Worm (Caenorhabditis elegans) whole organism, L2 larva: ENCODE measurements around the gene Y57A10C.11.

Source experiments
- C34F6.9 ChIP-seq: fragments of 150-350 bp; optimal IDR thresholded peaks from 2 replicates; lab custom pipeline; 2014; ENCODE audit warnings: missing biosample characterization, missing genetic modification characterization
- F13H6.1 ChIP-seq: sonication (generic microtip); optimal IDR thresholded peaks from 2 replicates; lab custom pipeline; 2016; ENCODE audit warnings: missing genetic modification characterization, missing compliant biosample characterization
- R02D3.7 ChIP-seq: fragments of 150-350 bp; optimal IDR thresholded peaks from 2 replicates; lab custom pipeline; 2014; ENCODE audit warnings: missing biosample characterization, missing genetic modification characterization
- Y55F3AM.14 ChIP-seq: fragments of 200-800 bp; sonication (Bioruptor generic); optimal IDR thresholded peaks from 2 replicates; lab custom pipeline; 2018; ENCODE audit warnings: mild to moderate bottlenecking, missing genetic modification characterization, missing compliant biosample characterization
- alr-1 ChIP-seq: fragments of 150-350 bp; optimal IDR thresholded peaks from 2 replicates; lab custom pipeline; 2014; ENCODE audit warnings: missing biosample characterization, missing genetic modification characterization
- aly-2 ChIP-seq: fragments of 150-350 bp; optimal IDR thresholded peaks from 2 replicates; lab custom pipeline; 2014; ENCODE audit warnings: missing biosample characterization, missing genetic modification characterization
- ama-1 ChIP-seq: fragments of 150-350 bp; optimal IDR thresholded peaks from 2 replicates; lab custom pipeline; 2018; ENCODE audit warnings: inconsistent platforms
- ceh-16 ChIP-seq: fragments of 150-350 bp; optimal IDR thresholded peaks from 2 replicates; lab custom pipeline; 2014; ENCODE audit warnings: missing biosample characterization, missing genetic modification characterization
- dmd-4 ChIP-seq: sonication (generic microtip); optimal IDR thresholded peaks from 2 replicates; lab custom pipeline; 2017; ENCODE audit warnings: missing biosample characterization, missing genetic modification characterization
- egl-27 ChIP-seq: sonication (generic microtip); optimal IDR thresholded peaks from 3 replicates; lab custom pipeline; 2017; ENCODE audit warnings: missing biosample characterization, missing genetic modification reagents, missing genetic modification characterization
- elt-1 ChIP-seq: fragments of 150-350 bp; optimal IDR thresholded peaks from 2 replicates; lab custom pipeline; 2014; ENCODE audit warnings: missing biosample characterization, missing genetic modification characterization
- elt-3 ChIP-seq: sonication (generic microtip); optimal IDR thresholded peaks from 2 replicates; lab custom pipeline; 2017; ENCODE audit warnings: missing biosample characterization, missing genetic modification characterization
- fos-1 ChIP-seq: fragments of 150-350 bp; optimal IDR thresholded peaks from 2 replicates; lab custom pipeline; 2014; ENCODE audit warnings: missing biosample characterization, missing genetic modification characterization
- lin-11 ChIP-seq: fragments of 150-350 bp; sonication (generic microtip); optimal IDR thresholded peaks from 2 replicates; lab custom pipeline; 2014; ENCODE audit warnings: missing biosample characterization, missing genetic modification characterization, inconsistent platforms, mixed read lengths
- lin-13 ChIP-seq: fragments of 150-350 bp; optimal IDR thresholded peaks from 2 replicates; lab custom pipeline; 2014; ENCODE audit warnings: missing biosample characterization, missing genetic modification reagents, missing genetic modification characterization
- lsy-2 ChIP-seq, 2 experiments: fragments of 150-350 bp in 1 of 2; sonication (generic microtip) in 1 of 2; optimal IDR thresholded peaks; 2 replicates each; lab custom pipeline; 2014 to 2017; ENCODE audit warnings: missing biosample characterization in 2 of 2, missing genetic modification characterization in 2 of 2
- mab-5 ChIP-seq: fragments of 150-350 bp; optimal IDR thresholded peaks from 2 replicates; lab custom pipeline; 2014; ENCODE audit warnings: missing biosample characterization, missing genetic modification characterization
- mbf-1 ChIP-seq: sonication (generic microtip); optimal IDR thresholded peaks from 2 replicates; lab custom pipeline; 2017; ENCODE audit warnings: missing biosample characterization, missing genetic modification characterization
- mdl-1 ChIP-seq, 2 experiments: fragments of 150-350 bp in 1 of 2; sonication (generic microtip) in 1 of 2; optimal IDR thresholded peaks; 2 replicates each; lab custom pipeline; 2017; ENCODE audit warnings: missing biosample characterization in 2 of 2, missing genetic modification characterization in 2 of 2
- nhr-10 ChIP-seq: sonication (generic microtip); optimal IDR thresholded peaks from 2 replicates; lab custom pipeline; 2017; ENCODE audit warnings: missing biosample characterization, missing genetic modification characterization
- nhr-11 ChIP-seq: fragments of 150-350 bp; optimal IDR thresholded peaks from 2 replicates; lab custom pipeline; 2014; ENCODE audit warnings: missing biosample characterization, missing genetic modification characterization
- nhr-12 ChIP-seq: fragments of 150-350 bp; optimal IDR thresholded peaks from 2 replicates; lab custom pipeline; 2014; ENCODE audit warnings: missing biosample characterization, missing genetic modification characterization
- nhr-129 ChIP-seq: fragments of 150-350 bp; optimal IDR thresholded peaks from 2 replicates; lab custom pipeline; 2014; ENCODE audit warnings: missing biosample characterization, missing genetic modification characterization
- nhr-237 ChIP-seq: fragments of 150-350 bp; optimal IDR thresholded peaks from 2 replicates; lab custom pipeline; 2014; ENCODE audit warnings: missing biosample characterization, missing genetic modification characterization
- nhr-77 ChIP-seq: fragments of 150-350 bp; optimal IDR thresholded peaks from 2 replicates; lab custom pipeline; 2014; ENCODE audit warnings: missing biosample characterization, missing genetic modification characterization
- skn-1 ChIP-seq: sonication (generic microtip); optimal IDR thresholded peaks from 2 replicates; lab custom pipeline; 2017; ENCODE audit warnings: missing biosample characterization, missing genetic modification characterization
- sma-9 ChIP-seq, 2 experiments: fragments of 150-350 bp in 1 of 2; sonication (generic microtip) in 1 of 2; optimal IDR thresholded peaks; 2 replicates each; lab custom pipeline; 2014 to 2016; ENCODE audit warnings: missing genetic modification characterization in 2 of 2, mild to moderate bottlenecking in 1 of 2, missing biosample characterization in 1 of 2, missing compliant biosample characterization in 1 of 2, missing genetic modification reagents in 1 of 2, moderate library complexity in 1 of 2
- snpc-4 ChIP-seq: fragments of 150-350 bp; optimal IDR thresholded peaks from 2 replicates; lab custom pipeline; 2014; ENCODE audit warnings: missing biosample characterization, missing genetic modification characterization
- unc-55 ChIP-seq: fragments of 150-350 bp; sonication (generic microtip); optimal IDR thresholded peaks from 3 replicates; lab custom pipeline; 2014; ENCODE audit warnings: missing biosample characterization, missing genetic modification reagents, missing genetic modification characterization
- unc-62 ChIP-seq: fragments of 150-350 bp; optimal IDR thresholded peaks from 2 replicates; lab custom pipeline; 2014; ENCODE audit warnings: missing biosample characterization, missing genetic modification reagents, missing genetic modification characterization
- zag-1 ChIP-seq: fragments of 150-350 bp; optimal IDR thresholded peaks from 2 replicates; lab custom pipeline; 2014; ENCODE audit warnings: missing biosample characterization, missing genetic modification characterization
- ztf-1 ChIP-seq: fragments of 200-800 bp; sonication (Bioruptor generic); conservative IDR thresholded peaks from 2 replicates; pipeline ENCODE4 v1.3.6; 2022; ENCODE audit warnings: missing genetic modification characterization, missing compliant biosample characterization
- ztf-4 ChIP-seq: fragments of 150-350 bp; optimal IDR thresholded peaks from 2 replicates; lab custom pipeline; 2014; ENCODE audit warnings: missing biosample characterization, missing genetic modification characterization

The Y57A10C.11 gene

ce11 chrII:12387980-12388379 lies 26.7 kb downstream of the Y57A10C.11 start, which contains the start of gene sre-41:
TSS of gene sre-41 (plus strand) at chrII:12388280.
- no peak for TF ChIP-seq zag-1 (tag; lab: Kevin White, UChicago)
- no peak for TF ChIP-seq mab-5 (tag; lab: Kevin White, UChicago)
- TF ChIP-seq lin-11 (tag; lab: Kevin White, UChicago), result no peak
- TF ChIP-seq dmd-4 (tag; lab: Kevin White, UChicago), result no peak
- no peak for TF ChIP-seq unc-55 (GFP tag; lab: Kevin White, UChicago)
- TF ChIP-seq elt-3 (tag; lab: Kevin White, UChicago), result no peak

ce11 chrII:12387487-12387886 lies 27.2 kb downstream of the Y57A10C.11 start:
- TF ChIP-seq R02D3.7 (tag; lab: Kevin White, UChicago) (no peak), nhr-129 (tag; lab: Kevin White, UChicago) (no peak), sma-9 (GFP tag; optimal IDR thresholded peaks at IDR 0.05; lab: Kevin White, UChicago) (no peak), sma-9 (tag; optimal IDR thresholded peaks at IDR 0.05; lab: Kevin White, UChicago) (no peak), dmd-4 (tag; lab: Kevin White, UChicago) (no peak), ztf-1 (GFP tag; lab: Robert Waterston, UW) (no peak), Y55F3AM.14 (no peak), skn-1 (no peak), nhr-237 (tag; lab: Kevin White, UChicago) (no peak), unc-55 (GFP tag; lab: Kevin White, UChicago) (no peak), mbf-1 (tag; lab: Kevin White, UChicago) (no peak), alr-1 (no peak), mab-5 (tag; lab: Kevin White, UChicago) (no peak), lsy-2 (tag; optimal IDR thresholded peaks at IDR 0.05; lab: Kevin White, UChicago) (no peak), elt-3 (tag; lab: Kevin White, UChicago) (no peak), ceh-16 (no peak), aly-2 (tag; lab: Kevin White, UChicago) (no peak), fos-1 (tag; lab: Kevin White, UChicago) (no peak), unc-62 (GFP tag; lab: Kevin White, UChicago) (no peak)

ce11 chrII:12386781-12387180 lies 27.9 kb downstream of the Y57A10C.11 start, which contains the start of gene sre-42:
TSS of gene sre-42 (minus strand) at chrII:12386881.
- TF ChIP-seq ama-1 (lab: Kevin White, UChicago), result no peak
- no peak for TF ChIP-seq nhr-11
- TF ChIP-seq dmd-4 (tag; lab: Kevin White, UChicago), result no peak
- TF ChIP-seq nhr-12 (tag; lab: Kevin White, UChicago), result no peak
- TF ChIP-seq elt-1 (tag; lab: Kevin White, UChicago), result no peak

ce11 chrII:12385815-12386214 lies 28.9 kb downstream of the Y57A10C.11 start:
- TF ChIP-seq fos-1 (tag; lab: Kevin White, UChicago), result no peak
- peak; percentile 61 for TF ChIP-seq snpc-4

ce11 chrII:12382625-12383562 lies 31.8 kb downstream of the Y57A10C.11 start, which contains the start of gene btb-14:
TSS of gene btb-14 (plus strand) at chrII:12383463.
- no peak for TF ChIP-seq mdl-1 (tag; optimal IDR thresholded peaks at IDR 0.05; lab: Kevin White, UChicago)
- TF ChIP-seq lin-13 (GFP tag; lab: Kevin White, UChicago), result peak; percentile 17
- TF ChIP-seq unc-55 (GFP tag; lab: Kevin White, UChicago), result peak; percentile 67
- no peak for TF ChIP-seq ztf-4 (tag; lab: Kevin White, UChicago)
- peak in 1 of 2 experiments; percentile 48 for TF ChIP-seq lsy-2 (tag; optimal IDR thresholded peaks at IDR 0.05; lab: Kevin White, UChicago)
- peak; percentile 59 for TF ChIP-seq C34F6.9 (tag; lab: Kevin White, UChicago)
- peak; percentile 10 for TF ChIP-seq sma-9 (GFP tag; optimal IDR thresholded peaks at IDR 0.05; lab: Kevin White, UChicago)
- no peak for TF ChIP-seq sma-9 (tag; optimal IDR thresholded peaks at IDR 0.05; lab: Kevin White, UChicago)
- peak; percentile 22 for TF ChIP-seq F13H6.1 (tag; lab: Kevin White, UChicago)
- TF ChIP-seq snpc-4, result peak; percentile 90
- peak; percentile 22 for TF ChIP-seq egl-27 (tag; lab: Kevin White, UChicago)
- TF ChIP-seq nhr-77, result no peak
- TF ChIP-seq nhr-10 (tag; lab: Kevin White, UChicago), result no peak
- peak; percentile 2 for TF ChIP-seq nhr-129 (tag; lab: Kevin White, UChicago)
